Worm (Caenorhabditis elegans) whole organism, L2 larva: ENCODE data around the gene tpra-1.

Source experiments
- ama-1 ChIP-seq: fragments of 150-350 bp; optimal IDR thresholded peaks from 2 replicates; lab custom pipeline; 2018; ENCODE audit warnings: inconsistent platforms
- fos-1 ChIP-seq: fragments of 150-350 bp; optimal IDR thresholded peaks from 2 replicates; lab custom pipeline; 2014; ENCODE audit warnings: missing biosample characterization, missing genetic modification characterization
- lin-39 ChIP-seq: fragments of 150-350 bp; optimal IDR thresholded peaks from 2 replicates; lab custom pipeline; 2014; ENCODE audit warnings: missing biosample characterization, missing genetic modification reagents, missing genetic modification characterization
- nhr-23 ChIP-seq: fragments of 150-350 bp; optimal IDR thresholded peaks from 2 replicates; lab custom pipeline; 2014; ENCODE audit warnings: missing biosample characterization, missing genetic modification reagents, missing genetic modification characterization
- nhr-25 ChIP-seq: fragments of 150-350 bp; sonication (generic microtip); optimal IDR thresholded peaks from 3 replicates; lab custom pipeline; 2014; ENCODE audit warnings: missing biosample characterization, missing genetic modification characterization
- nhr-6 ChIP-seq: fragments of 150-350 bp; optimal IDR thresholded peaks from 2 replicates; lab custom pipeline; 2014; ENCODE audit warnings: missing biosample characterization, missing genetic modification characterization
- peb-1 ChIP-seq: fragments of 150-350 bp; optimal IDR thresholded peaks from 2 replicates; lab custom pipeline; 2014; ENCODE audit warnings: missing biosample characterization, missing genetic modification characterization
- skn-1 ChIP-seq: sonication (generic microtip); optimal IDR thresholded peaks from 2 replicates; lab custom pipeline; 2017; ENCODE audit warnings: missing biosample characterization, missing genetic modification characterization
- sma-9 ChIP-seq, 2 experiments: fragments of 150-350 bp in 1 of 2; sonication (generic microtip) in 1 of 2; optimal IDR thresholded peaks; 2 replicates each; lab custom pipeline; 2014 to 2016; ENCODE audit warnings: missing genetic modification characterization in 2 of 2, mild to moderate bottlenecking in 1 of 2, missing biosample characterization in 1 of 2, missing compliant biosample characterization in 1 of 2, missing genetic modification reagents in 1 of 2, moderate library complexity in 1 of 2
- unc-39 ChIP-seq: fragments of 150-350 bp; optimal IDR thresholded peaks from 2 replicates; lab custom pipeline; 2014; ENCODE audit warnings: missing biosample characterization, missing genetic modification characterization

DNA sequence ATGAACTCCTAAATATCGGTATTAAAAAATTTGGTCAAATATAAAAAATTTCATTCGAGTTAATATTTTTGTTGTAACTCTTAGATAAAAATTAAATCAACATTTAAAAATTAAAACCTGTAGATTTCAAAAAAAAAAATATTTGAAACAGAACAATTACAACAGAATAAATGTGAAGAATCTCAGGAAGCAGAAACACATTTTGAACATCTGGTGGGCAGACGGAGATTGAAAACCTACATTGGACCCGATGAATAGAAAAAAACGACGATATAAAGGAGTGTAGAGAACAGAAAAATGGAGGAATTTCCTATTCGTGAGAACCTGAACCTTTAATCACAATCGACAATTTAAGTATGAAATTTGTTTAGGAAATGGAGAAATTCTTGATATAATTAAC lies 32.2 kb upstream of the tpra-1 start:
- TF ChIP-seq ama-1, result no peak
- TF ChIP-seq nhr-23 (tag; lab: Kevin White, UChicago), result no peak
- no peak for TF ChIP-seq fos-1 (tag; lab: Kevin White, UChicago)
- no peak for TF ChIP-seq peb-1
- TF ChIP-seq sma-9 (GFP tag; optimal IDR thresholded peaks at IDR 0.05; lab: Kevin White, UChicago), result no peak
- no peak for TF ChIP-seq sma-9 (tag; optimal IDR thresholded peaks at IDR 0.05; lab: Kevin White, UChicago)
- TF ChIP-seq skn-1 (tag; lab: Kevin White, UChicago), result no peak
- TF ChIP-seq lin-39, result no peak
- TF ChIP-seq nhr-25 (tag; lab: Kevin White, UChicago), result no peak
- TF ChIP-seq unc-39 (tag; lab: Kevin White, UChicago), result no peak
- no peak for TF ChIP-seq nhr-6 (tag; lab: Kevin White, UChicago)
